Worm (Caenorhabditis elegans) whole organism, L4/young adult: ENCODE measurements around the gene gcp-2.1.

Source experiments
- dao-5 ChIP-seq: sonication (generic microtip); optimal IDR thresholded peaks from 2 replicates; lab custom pipeline; 2016; ENCODE audit warnings: missing genotype, missing genetic modification characterization, moderate library complexity, missing compliant biosample characterization
- him-1 ChIP-seq: sonication (generic microtip); optimal IDR thresholded peaks from 2 replicates; lab custom pipeline; 2016; ENCODE audit warnings: missing genotype, missing genetic modification reagents, missing genetic modification characterization, missing compliant biosample characterization

- no peak for TF ChIP-seq dao-5 (tag; lab: Kevin White, UChicago)
- peak; percentile 61 for TF ChIP-seq him-1 (tag; lab: Kevin White, UChicago)
Observed at ce11 chrX:353134-353669, 51.6 kb downstream of the gcp-2.1 start, which contains the start of gene sor-3.
